Fruit fly (Drosophila melanogaster) whole organism: Measurements from ENCODE around the gene naz.

Experiments used
- EcR ChIP-seq, 2 experiments: fragments of >200 bp; optimal IDR thresholded peaks; 2 replicates each; lab custom pipeline; 2017; ENCODE audit warnings: missing biosample characterization in 2 of 2, missing genetic modification characterization in 2 of 2, missing genetic modification reagents in 2 of 2
- pan ChIP-seq: fragments of >200 bp; optimal IDR thresholded peaks from 2 replicates; lab custom pipeline; 2017
- psq ChIP-seq: fragments of >200 bp; optimal IDR thresholded peaks from 2 replicates; lab custom pipeline; 2017
- usp ChIP-seq: fragments of >200 bp; optimal IDR thresholded peaks from 2 replicates; lab custom pipeline; 2017; ENCODE audit warnings: missing biosample characterization, missing genetic modification characterization, mixed read lengths

DNA sequence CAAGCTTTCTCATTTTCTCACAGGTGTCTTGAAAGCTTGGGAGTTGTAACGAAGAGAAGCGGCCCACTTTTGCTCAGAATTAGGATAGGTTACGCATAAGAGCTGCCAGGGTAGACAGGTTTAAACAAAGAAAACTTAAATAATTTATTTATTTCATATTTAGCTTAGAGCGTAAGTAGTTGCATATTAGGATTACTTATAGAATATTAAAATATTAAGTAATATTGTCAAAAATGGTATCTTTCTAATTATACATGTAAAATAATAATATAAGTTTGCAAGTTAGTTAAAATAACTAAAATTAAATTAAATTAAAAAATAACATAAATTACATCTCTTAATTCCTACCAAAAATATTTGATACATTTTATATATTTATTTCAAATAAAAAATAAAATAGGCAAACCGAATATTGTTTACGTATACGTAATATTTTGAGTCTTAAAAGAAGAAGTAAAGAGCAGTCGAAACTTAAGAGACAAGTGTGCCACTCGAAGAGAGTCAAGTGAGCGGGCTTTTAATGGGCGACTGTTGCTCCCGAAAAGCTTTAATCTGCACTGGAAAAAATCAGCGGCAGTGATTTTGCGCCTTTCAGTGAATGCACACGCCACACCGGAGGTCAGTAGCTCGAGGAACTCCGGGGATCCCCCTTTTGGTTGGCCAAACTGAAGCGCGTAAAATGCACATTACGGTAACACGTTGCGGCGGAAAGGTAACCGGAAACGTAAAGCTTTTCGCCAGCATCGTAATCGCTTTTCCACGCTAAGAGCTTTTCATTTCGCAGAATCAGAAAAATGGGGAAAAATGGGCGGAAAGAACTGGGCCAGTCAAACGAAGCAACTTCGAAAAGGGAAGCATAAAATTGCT lies 13.7 kb downstream of the naz start:
- TF ChIP-seq pan (no peak), EcR (GFP tag; optimal IDR thresholded peaks at IDR 0.05; lab: Kevin White, UChicago) (no peak), psq (lab: Kevin White, UChicago) (no peak), usp (GFP tag; lab: Kevin White, UChicago) (no peak)
